Worm (Caenorhabditis elegans): ENCODE results near the gene dli-1.

DNA sequence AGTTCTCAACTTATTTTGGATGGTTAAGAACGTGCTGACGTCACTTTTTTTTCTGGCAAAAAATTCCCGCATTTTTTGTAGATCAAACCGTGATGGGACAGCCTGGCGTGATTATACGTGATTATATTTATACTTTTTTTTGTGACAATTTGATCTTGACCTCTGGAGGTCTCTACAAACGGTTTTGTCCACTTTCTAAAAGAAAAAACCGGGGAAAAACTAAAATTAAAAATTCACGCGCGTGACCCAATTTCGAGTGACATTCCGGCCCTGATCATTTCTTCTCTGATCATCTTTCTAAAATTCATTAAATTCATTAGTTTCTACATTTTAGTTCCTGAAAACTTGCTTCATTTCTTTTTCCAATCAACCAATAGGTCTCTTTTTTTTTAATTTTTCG, 6.3 kb upstream of the dli-1 start, which contains the start of gene rde-11:
- TF ChIP-seq ama-1 (optimal IDR thresholded peaks at IDR 0.05) (no peak), ama-1 (GFP tag; optimal IDR thresholded peaks at IDR 0.05) (no peak), Y67H2A.10 (GFP tag; conservative IDR thresholded peaks at IDR 0.05) (no peak), snpc-4 (GFP tag; optimal IDR thresholded peaks at IDR 0.05) (no peak), snpc-4 (tag; optimal IDR thresholded peaks at IDR 0.05) (no peak), ceh-100 (GFP tag; IDR thresholded peaks at IDR 0.05) (no peak), hrde-1 (tag; optimal IDR thresholded peaks at IDR 0.05; ENCODE audit: borderline replicate concordance) (no peak), nhr-120 (GFP tag; IDR thresholded peaks at IDR 0.05) (no peak), pha-4 (tag; optimal IDR thresholded peaks at IDR 0.05) (no peak), athp-1 (tag; optimal IDR thresholded peaks at IDR 0.05) (no peak), somi-1 (GFP tag; optimal IDR thresholded peaks at IDR 0.05) (no peak), ztf-22 (GFP tag; optimal IDR thresholded peaks at IDR 0.05) (no peak)

Data from whole organism, young adult.